Worm (Caenorhabditis elegans): ENCODE measurements around the gene sre-38.
"Not testable (repeated sequence)": the region's sequence is repeated elsewhere in the genome, so short reads cannot be mapped to it uniquely, and the experiment has no call there.

The sre-38 gene

ce11 chrII:12457275-12457674, at the start of gene sre-38:
TSS of gene sre-38 (plus strand) at chrII:12457575.
- TF ChIP-seq unc-62 (GFP tag; optimal IDR thresholded peaks at IDR 0.05): no peak

- TF ChIP-seq unc-62 (GFP tag; optimal IDR thresholded peaks at IDR 0.05): no peak
Measured at ce11 chrII:12408717-12409116, 48.7 kb upstream of the sre-38 start, which contains the start of gene sre-31. TSS of gene sre-31 (minus strand) at chrII:12408817.

ce11 chrII:12410107-12410506, 47.3 kb upstream of the sre-38 start, which contains the start of gene F57G9.3:
TSS of gene F57G9.3 (minus strand) at chrII:12410207.
- no peak for TF ChIP-seq unc-62 (GFP tag; optimal IDR thresholded peaks at IDR 0.05)

- TF ChIP-seq unc-62 (GFP tag; optimal IDR thresholded peaks at IDR 0.05): no peak
Measured at ce11 chrII:12412417-12412816, 45.0 kb upstream of the sre-38 start, which contains the start of gene Y57A10C.1. TSS of gene Y57A10C.1 (minus strand) at chrII:12412517.

ce11 chrII:12414805-12415204, 42.6 kb upstream of the sre-38 start, which contains the start of gene Y57A10C.11:
TSS of gene Y57A10C.11 (minus strand) at chrII:12414905.
- TF ChIP-seq unc-62 (GFP tag; optimal IDR thresholded peaks at IDR 0.05): no peak

- no peak for TF ChIP-seq unc-62 (GFP tag; optimal IDR thresholded peaks at IDR 0.05)
Measured at ce11 chrII:12417514-12417913, 39.9 kb upstream of the sre-38 start, which contains the start of gene sre-27. TSS of gene sre-27 (minus strand) at chrII:12417614.

- TF ChIP-seq unc-62 (GFP tag; optimal IDR thresholded peaks at IDR 0.05): no peak
Measured at ce11 chrII:12417996-12418395, 39.4 kb upstream of the sre-38 start.

- TF ChIP-seq unc-62 (GFP tag; optimal IDR thresholded peaks at IDR 0.05): no peak
Measured at ce11 chrII:12420486-12420885, 36.9 kb upstream of the sre-38 start, which contains the start of gene sre-26. TSS of gene sre-26 (minus strand) at chrII:12420586.

- no peak for TF ChIP-seq unc-62 (GFP tag; optimal IDR thresholded peaks at IDR 0.05)
Measured at ce11 chrII:12425644-12426222, 31.6 kb upstream of the sre-38 start, which contains the start of gene daf-22. TSS of gene daf-22 (minus strand) at chrII:12425694.

- TF ChIP-seq unc-62 (GFP tag; optimal IDR thresholded peaks at IDR 0.05): no peak
Measured at ce11 chrII:12429743-12430142, 27.6 kb upstream of the sre-38 start, which contains the start of gene Y57A10C.8. TSS of gene Y57A10C.8 (minus strand) at chrII:12429843.

- TF ChIP-seq unc-62 (GFP tag; optimal IDR thresholded peaks at IDR 0.05): no peak
Measured at ce11 chrII:12432356-12432755, 25.0 kb upstream of the sre-38 start, which contains the start of gene dct-12. TSS of gene dct-12 (minus strand) at chrII:12432456.

- TF ChIP-seq unc-62 (GFP tag; optimal IDR thresholded peaks at IDR 0.05): no peak
Measured at ce11 chrII:12435202-12435872, 22.0 kb upstream of the sre-38 start.

ce11 chrII:12436717-12437116, 20.7 kb upstream of the sre-38 start:
- no peak for TF ChIP-seq unc-62 (GFP tag; optimal IDR thresholded peaks at IDR 0.05)

- TF ChIP-seq unc-62 (GFP tag; optimal IDR thresholded peaks at IDR 0.05): no peak
Measured at ce11 chrII:12438441-12438840, 18.9 kb upstream of the sre-38 start, which contains the start of gene Y57A10C.9. TSS of gene Y57A10C.9 (minus strand) at chrII:12438541.

- TF ChIP-seq unc-62 (GFP tag; optimal IDR thresholded peaks at IDR 0.05): not testable (repeated sequence)
Measured at ce11 chrII:12441164-12441563, 16.2 kb upstream of the sre-38 start, which contains the start of gene Y57A10C.10. TSS of gene Y57A10C.10 (minus strand) at chrII:12441264.

ce11 chrII:12444679-12445376, 12.5 kb upstream of the sre-38 start, which contains the start of the genes W05H5.1 and pitr-6:
TSS of gene W05H5.1 (minus strand) at chrII:12444779.
TSS of gene pitr-6 (plus strand) at chrII:12445326.
- no peak for TF ChIP-seq unc-62 (GFP tag; optimal IDR thresholded peaks at IDR 0.05)
